Worm (Caenorhabditis elegans): ENCODE results near the gene irld-48.

The irld-48 gene

ce11 chrII:2994590-2995392 is 38.9 kb downstream of the irld-48 start:
- no peak for TF ChIP-seq nfyb-1 (GFP tag; IDR thresholded peaks at IDR 0.05)
- TF ChIP-seq cebp-1 (GFP tag; IDR thresholded peaks at IDR 0.05): no peak
- peak; percentile 87 for TF ChIP-seq cebp-1 (tag; optimal IDR thresholded peaks at IDR 0.05)

ce11 chrII:2996721-2997120 is 40.9 kb downstream of the irld-48 start, which contains the start of gene lido-8:
TSS of gene lido-8 (plus strand) at chrII:2997021.
- no peak for TF ChIP-seq Y95B8A.8 (GFP tag; IDR thresholded peaks at IDR 0.05)
- no peak for TF ChIP-seq nfyb-1 (GFP tag; IDR thresholded peaks at IDR 0.05)
- TF ChIP-seq rcor-1 (GFP tag; IDR thresholded peaks at IDR 0.05): no peak
- no peak for TF ChIP-seq chd-7 (tag; optimal IDR thresholded peaks at IDR 0.05)
- no peak for TF ChIP-seq nhr-120 (GFP tag; IDR thresholded peaks at IDR 0.05)
- TF ChIP-seq F22D6.2 (tag; optimal IDR thresholded peaks at IDR 0.05): no peak
- no peak for TF ChIP-seq F33H1.4 (GFP tag; IDR thresholded peaks at IDR 0.05)
- no peak for TF ChIP-seq egl-18 (GFP tag; IDR thresholded peaks at IDR 0.05)
- TF ChIP-seq Y53F4B.3 (GFP tag; IDR thresholded peaks at IDR 0.05): no peak
- TF ChIP-seq Y56A3A.18 (GFP tag; IDR thresholded peaks at IDR 0.05): no peak
- no peak for TF ChIP-seq nfya-1 (tag; optimal IDR thresholded peaks at IDR 0.05; ENCODE audit: borderline replicate concordance, insufficient read depth)

- TF ChIP-seq atf-7 (tag; optimal IDR thresholded peaks at IDR 0.05): peak; percentile 94
- no peak for TF ChIP-seq dpl-1 (GFP tag; optimal IDR thresholded peaks at IDR 0.05)
Observed at ce11 chrII:2997828-2998441, 42.1 kb downstream of the irld-48 start.

ce11 chrII:3000535-3001264 is 44.8 kb downstream of the irld-48 start, which contains the start of gene lido-9:
TSS of gene lido-9 (plus strand) at chrII:3000768.
- TF ChIP-seq zfh-2 (GFP tag; conservative IDR thresholded peaks at IDR 0.05) (peak; percentile 71), aptf-3 (GFP tag; IDR thresholded peaks at IDR 0.05) (0 out of 2 replicates have a peak, but pooled peaks have one; percentile 21), efl-1 (GFP tag; optimal IDR thresholded peaks at IDR 0.05) (peak; percentile 34), ceh-91 (GFP tag; IDR thresholded peaks at IDR 0.05) (no peak), hmg-1.2 (GFP tag; IDR thresholded peaks at IDR 0.05) (peak; percentile 62), aptf-2 (GFP tag; conservative IDR thresholded peaks at IDR 0.05) (peak; percentile 95), ztf-28 (GFP tag; IDR thresholded peaks at IDR 0.05) (no peak), chd-7 (tag; optimal IDR thresholded peaks at IDR 0.05) (no peak), Y53G8AR.9 (GFP tag; conservative IDR thresholded peaks at IDR 0.05) (0 out of 2 replicates have a peak, but pooled peaks have one; percentile 34)

ce11 chrII:3002211-3002610 is 46.3 kb downstream of the irld-48 start, which contains the start of gene lido-10:
TSS of gene lido-10 (plus strand) at chrII:3002511.
- TF ChIP-seq F33H1.4 (GFP tag; IDR thresholded peaks at IDR 0.05) (no peak), nhr-120 (GFP tag; IDR thresholded peaks at IDR 0.05) (no peak), Y53F4B.3 (GFP tag; IDR thresholded peaks at IDR 0.05) (no peak), tlf-1 (GFP tag; optimal IDR thresholded peaks at IDR 0.05) (no peak), F37B4.10 (GFP tag; IDR thresholded peaks at IDR 0.05) (no peak), athp-1 (tag; optimal IDR thresholded peaks at IDR 0.05) (no peak), ZK185.1 (tag; optimal IDR thresholded peaks at IDR 0.05; ENCODE audit: poor library complexity, severe bottlenecking) (no peak), egl-44 (GFP tag; IDR thresholded peaks at IDR 0.05) (no peak), ztf-22 (GFP tag; optimal IDR thresholded peaks at IDR 0.05) (no peak), hlh-12 (tag; optimal IDR thresholded peaks at IDR 0.05) (no peak), B0336.3 (GFP tag; IDR thresholded peaks at IDR 0.05) (no peak), ama-1 (optimal IDR thresholded peaks at IDR 0.05) (no peak), ama-1 (GFP tag; optimal IDR thresholded peaks at IDR 0.05) (no peak), ceh-100 (GFP tag; IDR thresholded peaks at IDR 0.05) (no peak), tbp1 (GFP tag; optimal IDR thresholded peaks at IDR 0.05) (no peak), B0261.1 (tag; optimal IDR thresholded peaks at IDR 0.05) (no peak), F39B2.1 (GFP tag; IDR thresholded peaks at IDR 0.05) (no peak), K11D2.4 (GFP tag; IDR thresholded peaks at IDR 0.05) (no peak), lin-35 (GFP tag; optimal IDR thresholded peaks at IDR 0.05) (no peak), F23B12.7 (tag; optimal IDR thresholded peaks at IDR 0.05; ENCODE audit: insufficient read depth) (no peak)
